Fruit fly (Drosophila melanogaster) whole organism, embryonic: ENCODE data around the gene CG11698.

Source experiments
- BEAF-32 ChIP-seq: fragments of 200-800 bp; sonication (Bioruptor generic); optimal IDR thresholded peaks from 3 replicates; lab custom pipeline; 2017; ENCODE audit warnings: missing biosample characterization, missing genetic modification characterization, mild to moderate bottlenecking, moderate library complexity, missing genetic modification reagents
- Bgb ChIP-seq: fragments of 200-800 bp; sonication (Bioruptor generic); IDR thresholded peaks from 2 replicates; pipeline ENCODE4 v1.3.6; 2022; ENCODE audit warnings: missing biosample characterization, missing genetic modification characterization; ENCODE audit not compliant: partially characterized antibody
- CG10431 ChIP-seq: fragments of 200-800 bp; sonication (Bioruptor generic); optimal IDR thresholded peaks from 3 replicates; lab custom pipeline; 2018; ENCODE audit warnings: missing biosample characterization, mild to moderate bottlenecking, missing genetic modification characterization
- CG11696 ChIP-seq: fragments of 200-800 bp; sonication (Bioruptor generic); IDR thresholded peaks from 2 replicates; pipeline ENCODE4 v1.3.6; 2022; ENCODE audit warnings: missing biosample characterization, missing genetic modification characterization
- CG11723 ChIP-seq: fragments of 200-800 bp; sonication (Bioruptor generic); optimal IDR thresholded peaks from 2 replicates; lab custom pipeline; 2017; ENCODE audit warnings: missing biosample characterization, mild to moderate bottlenecking, missing genetic modification characterization
- CG12236 ChIP-seq: fragments of 200-800 bp; sonication (Bioruptor generic); optimal IDR thresholded peaks from 2 replicates; lab custom pipeline; 2016; ENCODE audit warnings: missing biosample characterization, missing genetic modification characterization
- CG12942 ChIP-seq: fragments of 200-800 bp; sonication (Bioruptor generic); optimal IDR thresholded peaks from 3 replicates; lab custom pipeline; 2016; ENCODE audit warnings: missing biosample characterization, missing genetic modification characterization
- CG13624 ChIP-seq: fragments of 200-800 bp; sonication (Bioruptor generic); optimal IDR thresholded peaks from 2 replicates; lab custom pipeline; 2016; ENCODE audit warnings: missing biosample characterization, missing genetic modification characterization
- CG15514 ChIP-seq: fragments of 200-800 bp; sonication (Bioruptor generic); optimal IDR thresholded peaks from 3 replicates; lab custom pipeline; 2017; ENCODE audit warnings: missing biosample characterization, missing genetic modification characterization, mild to moderate bottlenecking, moderate library complexity, missing genetic modification reagents
- CG15601 ChIP-seq: fragments of 200-800 bp; sonication (Bioruptor generic); optimal IDR thresholded peaks from 3 replicates; lab custom pipeline; 2019; ENCODE audit warnings: missing biosample characterization, mild to moderate bottlenecking, missing genetic modification characterization, moderate library complexity
- CG16815 ChIP-seq: fragments of 200-800 bp; sonication (Bioruptor generic); optimal IDR thresholded peaks from 3 replicates; lab custom pipeline; 2017; ENCODE audit warnings: missing biosample characterization, mild to moderate bottlenecking, missing genetic modification characterization
- CG18619 ChIP-seq: fragments of 200-800 bp; sonication (Bioruptor generic); optimal IDR thresholded peaks from 3 replicates; lab custom pipeline; 2017; ENCODE audit warnings: missing biosample characterization, mild to moderate bottlenecking, missing genetic modification characterization
- CG2120 ChIP-seq: fragments of 200-800 bp; sonication (Bioruptor generic); optimal IDR thresholded peaks from 3 replicates; lab custom pipeline; 2016; ENCODE audit warnings: missing biosample characterization, missing genetic modification characterization
- CG42726 ChIP-seq: fragments of 200-800 bp; sonication (Bioruptor generic); IDR thresholded peaks from 2 replicates; pipeline ENCODE4 v1.3.6; 2022; ENCODE audit warnings: missing biosample characterization, missing genetic modification characterization; ENCODE audit not compliant: partially characterized antibody
- CG4404 ChIP-seq: fragments of 200-800 bp; sonication (Bioruptor generic); IDR thresholded peaks from 2 replicates; pipeline ENCODE4 v1.3.6; 2022; ENCODE audit warnings: missing biosample characterization, missing genetic modification characterization
- CG6654 ChIP-seq: fragments of 200-800 bp; sonication (Bioruptor generic); optimal IDR thresholded peaks from 2 replicates; lab custom pipeline; 2017; ENCODE audit warnings: missing biosample characterization, mild to moderate bottlenecking, missing genetic modification characterization
- CG6813 ChIP-seq: fragments of 200-800 bp; sonication (Bioruptor generic); optimal IDR thresholded peaks from 2 replicates; lab custom pipeline; 2017; ENCODE audit warnings: missing biosample characterization, missing genetic modification characterization, mild to moderate bottlenecking, moderate library complexity, missing genetic modification reagents
- CG7963 ChIP-seq: fragments of 200-800 bp; sonication (Bioruptor generic); IDR thresholded peaks from 3 replicates; pipeline ENCODE4 v1.3.6; 2022; ENCODE audit warnings: missing biosample characterization, missing genetic modification characterization; ENCODE audit not compliant: partially characterized antibody
- CG8089 ChIP-seq: fragments of 200-800 bp; sonication (Bioruptor generic); optimal IDR thresholded peaks from 3 replicates; lab custom pipeline; 2016; ENCODE audit warnings: missing biosample characterization, missing genetic modification characterization
- CG8924 ChIP-seq: fragments of 200-800 bp; optimal IDR thresholded peaks from 3 replicates; lab custom pipeline; 2019; ENCODE audit warnings: missing biosample characterization, mild to moderate bottlenecking, missing genetic modification characterization, moderate library complexity
- CG9797 ChIP-seq: fragments of 200-800 bp; sonication (Bioruptor generic); optimal IDR thresholded peaks from 3 replicates; lab custom pipeline; 2018; ENCODE audit warnings: missing biosample characterization, mild to moderate bottlenecking, missing genetic modification characterization
- CHES-1-like ChIP-seq: fragments of 200-800 bp; sonication (Bioruptor generic); optimal IDR thresholded peaks from 2 replicates; lab custom pipeline; 2016; ENCODE audit warnings: missing biosample characterization, missing genetic modification characterization
- CrebB ChIP-seq: fragments of 200-800 bp; sonication (Bioruptor generic); optimal IDR thresholded peaks from 3 replicates; lab custom pipeline; 2018; ENCODE audit warnings: missing biosample characterization, mild to moderate bottlenecking, missing genetic modification characterization
- Dbx ChIP-seq: fragments of 200-800 bp; sonication (Bioruptor generic); IDR thresholded peaks from 3 replicates; pipeline ENCODE4 v1.3.6; 2022; ENCODE audit warnings: missing biosample characterization, missing genetic modification characterization
- ERR ChIP-seq: fragments of 200-800 bp; sonication (Bioruptor generic); optimal IDR thresholded peaks from 2 replicates; lab custom pipeline; 2016; ENCODE audit warnings: missing biosample characterization, missing genetic modification characterization
- Ets97D ChIP-seq: fragments of 200-800 bp; sonication (Bioruptor generic); optimal IDR thresholded peaks from 3 replicates; lab custom pipeline; 2016; ENCODE audit warnings: missing biosample characterization, missing genetic modification characterization
- HHEX ChIP-seq: fragments of 200-800 bp; sonication (Bioruptor generic); optimal IDR thresholded peaks from 3 replicates; lab custom pipeline; 2017; ENCODE audit warnings: missing biosample characterization, mild to moderate bottlenecking, missing genetic modification characterization, missing genetic modification reagents
- Myb ChIP-seq: fragments of 200-800 bp; sonication (Bioruptor generic); optimal IDR thresholded peaks from 2 replicates; lab custom pipeline; 2016; ENCODE audit warnings: missing biosample characterization, missing genetic modification characterization
- NC2α ChIP-seq: fragments of 200-800 bp; sonication (Bioruptor generic); optimal IDR thresholded peaks from 2 replicates; lab custom pipeline; 2016; ENCODE audit warnings: missing biosample characterization, missing genetic modification characterization
- Nf-YA ChIP-seq: fragments of 200-800 bp; sonication (Bioruptor generic); IDR thresholded peaks from 2 replicates; pipeline ENCODE4 v1.3.6; 2022; ENCODE audit warnings: missing biosample characterization, missing genetic modification characterization
- Sox100B ChIP-seq: fragments of 200-800 bp; sonication (Bioruptor generic); optimal IDR thresholded peaks from 3 replicates; lab custom pipeline; 2018; ENCODE audit warnings: missing biosample characterization, mild to moderate bottlenecking, missing genetic modification characterization
- az2 ChIP-seq: fragments of 200-800 bp; sonication (Bioruptor generic); optimal IDR thresholded peaks from 3 replicates; lab custom pipeline; 2016; ENCODE audit warnings: missing biosample characterization, missing genetic modification characterization
- bcd ChIP-seq: fragments of 200-800 bp; sonication (Bioruptor generic); optimal IDR thresholded peaks from 2 replicates; lab custom pipeline; 2017; ENCODE audit warnings: missing biosample characterization, mild to moderate bottlenecking, missing genetic modification characterization
- cad ChIP-seq: fragments of >200 bp; optimal IDR thresholded peaks from 2 replicates; lab custom pipeline; 2017; ENCODE audit warnings: missing biosample characterization, missing genetic modification characterization
- cas ChIP-seq: fragments of 200-800 bp; sonication (Bioruptor generic); IDR thresholded peaks from 2 replicates; pipeline ENCODE4 v1.3.6; 2022; ENCODE audit warnings: missing biosample characterization, missing genetic modification characterization
- caup ChIP-seq: fragments of 200-800 bp; sonication (Bioruptor generic); optimal IDR thresholded peaks from 3 replicates; lab custom pipeline; 2017; ENCODE audit warnings: missing biosample characterization, mild to moderate bottlenecking, missing genetic modification characterization, moderate library complexity; ENCODE audit not compliant: severe bottlenecking
- chn ChIP-seq: fragments of 200-800 bp; sonication (Bioruptor generic); optimal IDR thresholded peaks from 2 replicates; lab custom pipeline; 2016; ENCODE audit warnings: missing biosample characterization, missing genetic modification characterization
- crp ChIP-seq, 2 experiments: fragments of 200-800 bp; sonication (Bioruptor generic); optimal IDR thresholded peaks; 2 replicates in 1 of 2; 3 replicates in 1 of 2; lab custom pipeline; 2017; ENCODE audit warnings: missing biosample characterization in 2 of 2, missing genetic modification characterization in 2 of 2, mild to moderate bottlenecking in 1 of 2, moderate library complexity in 1 of 2
- da ChIP-seq: fragments of 200-800 bp; sonication (Bioruptor generic); optimal IDR thresholded peaks from 2 replicates; lab custom pipeline; 2016; ENCODE audit warnings: missing biosample characterization, missing genetic modification characterization
- exex ChIP-seq: fragments of 200-800 bp; sonication (Bioruptor generic); optimal IDR thresholded peaks from 4 replicates; lab custom pipeline; 2018; ENCODE audit warnings: missing biosample characterization, mild to moderate bottlenecking, missing genetic modification characterization, moderate library complexity
- eyg ChIP-seq: fragments of 200-800 bp; sonication (Bioruptor generic); optimal IDR thresholded peaks from 3 replicates; lab custom pipeline; 2016; ENCODE audit warnings: missing biosample characterization, missing genetic modification characterization
- ftz-f1 ChIP-seq: fragments of 200-800 bp; sonication (Bioruptor generic); optimal IDR thresholded peaks from 2 replicates; lab custom pipeline; 2016; ENCODE audit warnings: missing biosample characterization, missing genetic modification characterization
- hbn ChIP-seq: fragments of 200-800 bp; sonication (Bioruptor generic); IDR thresholded peaks from 2 replicates; pipeline ENCODE4 v1.3.6; 2022; ENCODE audit warnings: missing biosample characterization, missing genetic modification characterization; ENCODE audit not compliant: partially characterized antibody
- mld ChIP-seq: fragments of 200-800 bp; sonication (Bioruptor generic); IDR thresholded peaks from 3 replicates; pipeline ENCODE4 v1.3.6; 2022; ENCODE audit warnings: missing biosample characterization, missing genetic modification characterization; ENCODE audit not compliant: partially characterized antibody
- row ChIP-seq: fragments of 200-800 bp; sonication (Bioruptor generic); IDR thresholded peaks from 3 replicates; pipeline ENCODE4 v1.3.6; 2022; ENCODE audit warnings: missing biosample characterization, missing genetic modification characterization
- sens ChIP-seq: fragments of 200-800 bp; sonication (Bioruptor generic); peaks from one replicate; lab custom pipeline; 2016; ENCODE audit warnings: missing biosample characterization, missing genetic modification characterization
- seq ChIP-seq: fragments of 200-800 bp; sonication (Bioruptor generic); IDR thresholded peaks from 2 replicates; pipeline ENCODE4 v1.3.6; 2022; ENCODE audit warnings: missing biosample characterization, missing genetic modification characterization
- slbo ChIP-seq: fragments of 200-800 bp; sonication (Bioruptor generic); IDR thresholded peaks from 2 replicates; pipeline ENCODE4 v1.3.6; 2022; ENCODE audit warnings: missing biosample characterization, missing genetic modification characterization
- sna ChIP-seq: fragments of 200-800 bp; sonication (Bioruptor generic); IDR thresholded peaks from 2 replicates; pipeline ENCODE4 v1.3.6; 2022; ENCODE audit warnings: missing biosample characterization, missing genetic modification characterization; ENCODE audit not compliant: partially characterized antibody
- tgo ChIP-seq: fragments of 200-800 bp; sonication (Bioruptor generic); IDR thresholded peaks from 3 replicates; pipeline ENCODE4 v1.3.6; 2022; ENCODE audit warnings: missing biosample characterization, missing genetic modification characterization
- wor ChIP-seq: fragments of 200-800 bp; sonication (Bioruptor generic); IDR thresholded peaks from 2 replicates; pipeline ENCODE4 v1.3.6; 2022; ENCODE audit warnings: missing biosample characterization, missing genetic modification characterization

Gene CG11698

DNA sequence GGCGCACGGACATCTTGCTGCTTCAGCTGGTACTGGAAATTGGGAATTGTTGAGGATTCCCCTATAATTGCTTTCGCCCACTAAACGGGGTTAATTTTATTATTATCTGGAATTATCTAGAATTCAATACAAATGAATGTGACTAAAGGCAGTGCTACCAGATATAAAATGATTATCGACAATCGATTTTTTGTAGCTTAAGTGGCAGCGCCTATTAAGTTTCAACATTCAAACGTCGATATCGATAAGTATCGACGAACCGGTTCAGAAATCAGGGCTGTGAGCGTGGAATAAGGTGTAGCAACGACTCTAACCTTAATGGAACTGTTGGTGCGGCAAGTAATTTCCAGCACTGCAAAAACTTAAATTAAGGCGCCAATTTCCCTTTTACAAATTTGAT lies 6.9 kb upstream of the CG11698 start, which contains the start of gene Sgt1 (continued):
- TF ChIP-seq ftz-f1 (GFP tag; lab: Kevin White, UChicago): no peak
- no peak for TF ChIP-seq CG16815
- TF ChIP-seq row (GFP tag; lab: Robert Waterston, UW): peak; percentile 41; the same call in 2 of the 3 replicates
- peak; percentile 91 for TF ChIP-seq sens (GFP tag; lab: Kevin White, UChicago)
- TF ChIP-seq CHES-1-like (GFP tag; lab: Kevin White, UChicago): peak; percentile 47
- TF ChIP-seq CG42726: peak; percentile 71
- TF ChIP-seq CG11723 (GFP tag; lab: Kevin White, UChicago): no peak
- TF ChIP-seq tgo (GFP tag; lab: Robert Waterston, UW): no peak
- peak; percentile 22 for TF ChIP-seq CG18619 (GFP tag; lab: Kevin White, UChicago)
- TF ChIP-seq CG4404: no peak
- peak; percentile 41 for TF ChIP-seq CrebB
- TF ChIP-seq Myb (GFP tag; lab: Kevin White, UChicago): peak; percentile 78
- peak; percentile 59 for TF ChIP-seq CG15601
- peak; percentile 23 for TF ChIP-seq bcd (GFP tag; lab: Kevin White, UChicago)
- peak; percentile 88 for TF ChIP-seq Bgb (GFP tag; lab: Robert Waterston, UW)
- peak; percentile 88 for TF ChIP-seq mld (GFP tag; lab: Robert Waterston, UW)
- TF ChIP-seq eyg (GFP tag; lab: Kevin White, UChicago): no peak
- TF ChIP-seq Sox100B (GFP tag; lab: Kevin White, UChicago): no peak
- no peak for TF ChIP-seq da
- TF ChIP-seq crp (GFP tag; optimal IDR thresholded peaks at IDR 0.05; lab: Kevin White, UChicago): peak in 1 of 2 experiments; percentile 30
- TF ChIP-seq cad (GFP tag; lab: Kevin White, UChicago): no peak
- TF ChIP-seq seq (GFP tag; lab: Robert Waterston, UW): no peak
- TF ChIP-seq CG7963 (GFP tag; lab: Robert Waterston, UW): peak; percentile 91
- TF ChIP-seq slbo (GFP tag; lab: Robert Waterston, UW): peak; percentile 71
- TF ChIP-seq hbn (GFP tag; lab: Robert Waterston, UW): peak; percentile 70
- no peak for TF ChIP-seq CG12236
- no peak for TF ChIP-seq az2 (GFP tag; lab: Kevin White, UChicago)
- no peak for TF ChIP-seq CG6654 (GFP tag; lab: Kevin White, UChicago)
- peak; percentile 18 for TF ChIP-seq CG12942
- 0 out of 3 replicates have a peak, but pooled peaks have one; percentile 29 for TF ChIP-seq Dbx (GFP tag; lab: Robert Waterston, UW)
- TF ChIP-seq chn: peak; percentile 43
- peak; percentile 57 for TF ChIP-seq CG9797 (GFP tag; lab: Kevin White, UChicago)
- TF ChIP-seq NC2α: no peak
- no peak for TF ChIP-seq CG11696 (GFP tag; lab: Robert Waterston, UW)
- peak; percentile 16 for TF ChIP-seq caup
- no peak for TF ChIP-seq wor (GFP tag; lab: Robert Waterston, UW)
- no peak for TF ChIP-seq CG8089 (GFP tag; lab: Kevin White, UChicago)
- peak; percentile 99 for TF ChIP-seq CG15514 (GFP tag; lab: Kevin White, UChicago)
- TF ChIP-seq ERR (GFP tag; lab: Kevin White, UChicago): peak; percentile 51
- TF ChIP-seq CG10431 (GFP tag; lab: Kevin White, UChicago): no peak
- TF ChIP-seq exex (tag; lab: Kevin White, UChicago): peak; percentile 73
- TF ChIP-seq cas: no peak
- peak; percentile 78 for TF ChIP-seq BEAF-32 (GFP tag; lab: Kevin White, UChicago)
- no peak for TF ChIP-seq CG6813 (GFP tag; lab: Kevin White, UChicago)
- peak; percentile 87 for TF ChIP-seq Ets97D (GFP tag; lab: Kevin White, UChicago)
- no peak for TF ChIP-seq Nf-YA
- peak; percentile 72 for TF ChIP-seq CG13624 (GFP tag; lab: Kevin White, UChicago)
- peak; percentile 81 for TF ChIP-seq sna
- peak; percentile 77 for TF ChIP-seq CG2120 (GFP tag; lab: Kevin White, UChicago)
- peak; percentile 7 for TF ChIP-seq CG8924 (tag; lab: Kevin White, UChicago)
- no peak for TF ChIP-seq HHEX (GFP tag; lab: Kevin White, UChicago)
